Worm (Caenorhabditis elegans) whole organism, L4 larva: ENCODE measurements around the gene C36B7.3.

Experiments used
- ama-1 ChIP-seq: fragments of 150-350 bp; optimal IDR thresholded peaks from 2 replicates; lab custom pipeline; 2014; ENCODE audit warnings: inconsistent platforms, mixed read lengths
- fkh-10 ChIP-seq: fragments of 150-350 bp; optimal IDR thresholded peaks from 2 replicates; lab custom pipeline; 2014; ENCODE audit warnings: missing biosample characterization, missing genetic modification reagents, missing genetic modification characterization
- mep-1 ChIP-seq: fragments of 150-350 bp; sonication (generic microtip); optimal IDR thresholded peaks from 3 replicates; lab custom pipeline; 2014; ENCODE audit warnings: missing biosample characterization, missing genetic modification characterization
- mxl-3 ChIP-seq: fragments of 200-800 bp; sonication (Bioruptor generic); optimal IDR thresholded peaks from 2 replicates; lab custom pipeline; 2018; ENCODE audit warnings: mild to moderate bottlenecking, missing genetic modification characterization, missing compliant biosample characterization

DNA sequence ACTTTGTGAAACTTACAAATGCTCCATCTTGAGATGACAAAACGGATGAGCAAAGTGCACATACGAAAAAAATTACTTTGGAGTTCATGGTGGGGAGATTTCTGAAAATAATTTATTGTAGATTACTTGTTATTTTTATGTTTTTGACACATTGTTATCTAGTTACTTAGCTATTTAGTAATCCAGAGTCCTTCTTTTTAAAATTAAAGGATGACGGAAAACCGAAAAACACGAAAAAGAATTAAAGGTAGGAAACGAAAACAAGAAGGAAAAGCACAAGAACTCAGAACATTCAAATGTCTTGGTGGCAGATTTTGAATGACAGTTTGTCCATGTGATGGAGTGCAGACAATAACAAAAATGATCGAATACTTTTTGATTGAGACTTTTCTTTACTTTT lies 15.3 kb downstream of the C36B7.3 start, which contains the start of gene hen-1:
- TF ChIP-seq fkh-10 (GFP tag; lab: Kevin White, UChicago) (no peak), ama-1 (lab: Kevin White, UChicago) (no peak), mep-1 (tag; lab: Kevin White, UChicago) (no peak), mxl-3 (GFP tag; lab: Kevin White, UChicago) (no peak)
